Fruit fly (Drosophila melanogaster): ENCODE data around the gene ThrRS.

Gene ThrRS

DNA sequence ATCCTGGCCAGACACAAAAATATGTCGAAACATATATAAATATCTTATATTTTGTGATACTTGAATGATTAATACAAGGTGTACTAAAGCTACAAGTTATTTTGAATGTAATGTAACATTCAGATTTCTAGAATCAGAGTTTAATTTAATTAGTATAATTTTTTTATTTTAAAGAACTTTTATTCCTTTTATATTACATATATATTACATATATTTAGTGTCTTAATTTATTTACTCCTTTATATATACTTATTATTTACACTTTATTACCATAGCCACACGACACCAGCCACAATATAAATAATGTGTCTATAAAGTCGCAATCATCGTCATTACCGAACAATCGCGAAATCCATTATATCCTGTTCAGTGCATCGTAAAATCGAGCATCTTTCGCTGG, 12.0 kb upstream of the ThrRS start, which contains the start of gene Pex19:
Gene Pex19 (plus strand): TSS at position 301 of the 400 bp plus-strand sequence.
- TF ChIP-seq noc (tag; optimal IDR thresholded peaks at IDR 0.05) = no peak

DNA sequence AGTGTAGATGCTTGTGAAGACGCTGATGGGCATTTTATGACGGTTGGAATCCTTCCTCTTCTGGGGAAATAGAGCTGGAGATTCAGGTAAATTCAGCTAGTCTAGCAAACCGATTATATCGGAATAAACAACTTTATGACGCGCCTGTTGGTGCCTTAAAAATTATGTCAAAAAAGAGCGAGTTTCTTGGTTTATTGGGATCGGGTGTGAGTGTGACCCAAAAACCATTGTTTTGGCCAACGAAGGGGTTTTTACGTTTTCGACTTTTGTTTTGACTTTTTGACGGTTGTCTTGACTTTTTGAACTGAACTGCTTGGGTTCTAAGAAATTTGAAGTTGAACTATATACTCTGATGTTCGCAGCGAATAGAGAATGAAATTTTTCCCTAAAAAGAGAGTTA, 11.5 kb upstream of the ThrRS start:
- no peak for TF ChIP-seq noc (tag; optimal IDR thresholded peaks at IDR 0.05)

- no peak for TF ChIP-seq noc (tag; optimal IDR thresholded peaks at IDR 0.05)
Observed at dm6 chr2L:12092719-12093118, 10.8 kb upstream of the ThrRS start.

dm6 chr2L:12093652-12094051, 9.9 kb upstream of the ThrRS start:
- no peak for TF ChIP-seq noc (tag; optimal IDR thresholded peaks at IDR 0.05)

DNA sequence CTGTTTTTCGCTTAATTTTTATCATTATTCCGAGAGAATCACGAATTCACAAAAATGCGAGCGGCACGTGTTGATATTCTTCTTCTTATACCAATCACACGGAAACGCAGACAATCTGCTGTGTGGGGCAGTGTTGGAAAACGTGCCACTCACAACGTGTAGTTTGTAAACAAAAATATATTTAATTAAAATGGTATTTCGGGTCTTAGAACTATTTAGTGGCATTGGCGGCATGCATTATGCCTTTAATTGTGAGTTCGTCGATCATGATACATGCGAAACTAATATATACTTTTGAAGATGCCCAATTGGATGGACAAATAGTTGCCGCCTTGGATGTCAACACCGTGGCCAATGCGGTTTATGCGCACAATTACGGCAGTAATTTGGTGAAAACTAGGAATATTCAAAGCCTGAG, 7.1 kb upstream of the ThrRS start, which contains the start of the genes CG6712 and Mt2:
Gene CG6712 (minus strand): TSS at position 116 of the 418 bp plus-strand sequence.
Gene Mt2 (plus strand): TSS at position 130 of the 418 bp plus-strand sequence.
- TF ChIP-seq noc (tag; optimal IDR thresholded peaks at IDR 0.05) = no peak

- no peak for TF ChIP-seq noc (tag; optimal IDR thresholded peaks at IDR 0.05)
Observed at dm6 chr2L:12097698-12098097, 5.9 kb upstream of the ThrRS start, which contains the start of gene Ced-12. Ced-12 (plus strand) TSS chr2L:12097838.

- TF ChIP-seq noc (tag; optimal IDR thresholded peaks at IDR 0.05) = no peak
Observed at dm6 chr2L:12107087-12107486, 3.5 kb downstream of the ThrRS start.

- TF ChIP-seq noc (tag; optimal IDR thresholded peaks at IDR 0.05) = peak; percentile 13
Observed at dm6 chr2L:12108779-12109564, 5.4 kb downstream of the ThrRS start, which contains the start of the genes Rab6 and Phae1. Rab6 (minus strand) TSS chr2L:12109116. Phae1 (plus strand) TSS chr2L:12109417.

DNA sequence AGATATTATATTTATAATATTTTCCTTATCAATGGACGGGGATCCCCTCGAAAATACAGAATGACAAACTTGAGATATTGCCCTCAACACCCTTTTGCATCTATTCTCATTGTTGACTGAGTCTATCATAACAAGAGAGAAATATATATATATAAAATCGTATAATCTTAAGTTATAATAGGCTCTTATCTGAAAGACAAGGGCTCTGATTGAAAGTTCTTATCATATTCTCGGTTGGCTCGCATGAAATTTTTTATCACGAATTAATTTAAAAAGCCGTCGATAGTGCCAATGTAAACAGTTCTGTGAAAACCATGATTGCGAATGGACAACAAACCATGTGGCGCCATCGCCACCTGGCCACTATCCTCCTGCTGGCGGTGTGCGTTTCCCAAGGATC, 7.3 kb downstream of the ThrRS start, which contains the start of gene Phae2:
Gene Phae2 (plus strand): TSS at position 301 of the 400 bp plus-strand sequence.
- no peak for TF ChIP-seq noc (tag; optimal IDR thresholded peaks at IDR 0.05)

DNA sequence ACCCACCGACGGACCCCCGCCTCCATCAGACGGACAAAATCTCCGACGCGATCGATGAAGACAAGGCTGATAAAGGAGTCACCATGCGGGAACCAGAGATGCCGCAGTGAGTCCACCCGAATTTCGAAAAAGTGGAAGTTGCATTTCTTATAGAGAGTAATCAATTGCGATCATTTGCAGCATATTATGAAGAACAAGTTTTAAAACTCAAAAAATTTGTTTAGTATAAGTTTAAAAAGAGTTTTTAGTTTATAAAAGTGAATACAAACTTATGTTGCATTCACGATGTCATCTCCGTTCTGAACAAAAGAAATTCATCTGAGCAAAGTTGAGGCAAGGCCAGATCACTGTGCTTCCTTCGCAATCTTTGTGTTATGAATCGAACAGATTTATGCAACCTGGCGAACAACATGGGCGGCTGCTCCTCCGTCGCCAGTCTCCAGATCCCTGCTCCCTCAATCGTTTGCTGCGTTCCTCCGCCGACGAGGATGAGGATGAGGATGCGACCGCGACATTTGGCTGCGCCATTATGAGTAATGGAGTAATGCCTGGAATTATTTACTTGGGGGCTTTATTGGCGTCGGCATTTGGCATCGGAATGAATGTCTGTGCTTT, 9.5 kb downstream of the ThrRS start:
- TF ChIP-seq noc (tag; optimal IDR thresholded peaks at IDR 0.05) = no peak

dm6 chr2L:12114159-12114558, 10.6 kb downstream of the ThrRS start, which contains the start of gene CG17211:
CG17211 (plus strand) TSS chr2L:12114360.
- no peak for TF ChIP-seq noc (tag; optimal IDR thresholded peaks at IDR 0.05)

DNA sequence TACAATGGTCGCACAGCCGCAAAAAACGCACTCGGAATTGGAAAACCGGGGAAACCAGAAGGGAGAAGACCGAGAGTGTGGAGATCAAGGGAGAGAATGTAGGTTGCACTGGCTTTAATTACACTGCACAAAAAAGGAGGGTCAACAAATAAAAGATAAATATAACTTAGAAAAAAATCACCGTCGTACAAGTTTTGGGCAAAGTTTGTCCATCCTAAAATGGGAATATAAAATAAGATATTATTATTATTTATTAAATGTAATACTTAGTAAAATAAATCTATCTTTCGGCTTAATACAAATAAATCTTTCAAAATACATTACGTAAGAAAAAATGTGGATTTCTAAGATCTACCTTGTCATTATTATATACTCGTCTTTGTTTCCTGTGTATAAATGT, 12.3 kb downstream of the ThrRS start:
- TF ChIP-seq noc (tag; optimal IDR thresholded peaks at IDR 0.05) = no peak

DNA sequence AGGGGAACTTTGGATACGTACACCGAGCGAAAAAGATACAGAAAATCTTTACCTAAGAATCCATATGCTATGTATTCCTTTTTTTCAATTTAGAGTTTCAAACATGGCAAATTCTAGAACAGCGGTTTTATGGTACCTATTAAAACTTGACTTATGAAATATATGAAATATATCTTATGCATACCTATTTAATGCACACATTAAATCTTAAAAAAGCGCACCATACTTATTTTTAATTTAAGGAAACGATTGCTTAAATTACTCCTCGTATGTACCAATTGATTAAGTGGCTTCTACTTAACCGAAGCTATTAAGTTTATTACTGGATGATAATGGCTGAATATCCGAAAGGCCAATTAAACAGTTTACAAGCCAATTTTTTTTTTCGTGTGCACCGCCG, 16.4 kb downstream of the ThrRS start:
- TF ChIP-seq noc (tag; optimal IDR thresholded peaks at IDR 0.05) = no peak

dm6 chr2L:12133275-12134124, 29.9 kb downstream of the ThrRS start, which contains the start of gene rho-6:
rho-6 (minus strand) TSS chr2L:12133411.
- no peak for TF ChIP-seq noc (tag; optimal IDR thresholded peaks at IDR 0.05)

DNA sequence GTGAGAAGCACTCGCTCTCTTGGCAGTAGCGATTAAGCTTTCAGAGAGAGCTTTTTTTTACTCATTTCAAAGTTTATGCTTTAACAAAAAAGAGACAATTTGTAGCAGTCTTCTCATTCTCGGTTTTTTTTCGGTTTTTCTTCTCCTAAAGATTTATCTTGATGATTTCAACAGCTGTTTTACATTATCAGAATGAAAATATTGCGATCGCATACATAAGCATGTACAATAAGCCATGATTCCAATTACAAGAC, 30.5 kb downstream of the ThrRS start:
- no peak for TF ChIP-seq noc (tag; optimal IDR thresholded peaks at IDR 0.05)

- no peak for TF ChIP-seq noc (tag; optimal IDR thresholded peaks at IDR 0.05)
Observed at dm6 chr2L:12137708-12138107, 34.2 kb downstream of the ThrRS start, which contains the start of gene Gr33a. Gr33a (plus strand) TSS chr2L:12138008.

Data from whole organism, larva.